Fruit fly (Drosophila melanogaster): ENCODE measurements around the gene CG4259.

Gene CG4259

dm6 chr2L:2163568-2163953 lies 34.5 kb upstream of the CG4259 start:
- TF ChIP-seq sv (GFP tag; optimal IDR thresholded peaks at IDR 0.05): peak; percentile 73
- TF ChIP-seq Vsx2 (GFP tag; optimal IDR thresholded peaks at IDR 0.05; ENCODE audit: partially characterized antibody): peak; percentile 53
- peak; percentile 71 for TF ChIP-seq CG9705 (GFP tag; optimal IDR thresholded peaks at IDR 0.05)
- TF ChIP-seq Mio (GFP tag; optimal IDR thresholded peaks at IDR 0.05): peak; percentile 34
- TF ChIP-seq sage (GFP tag; optimal IDR thresholded peaks at IDR 0.05): peak; percentile 62
- peak; percentile 88 for TF ChIP-seq OdsH (GFP tag; optimal IDR thresholded peaks at IDR 0.05)
- no peak for TF ChIP-seq lola (GFP tag; optimal IDR thresholded peaks at IDR 0.05)
- peak; percentile 32 for TF ChIP-seq Dif (GFP tag; optimal IDR thresholded peaks at IDR 0.05; ENCODE audit: partially characterized antibody)
- TF ChIP-seq foxo (GFP tag; optimal IDR thresholded peaks at IDR 0.05): peak; percentile 87 to 92
- peak; percentile 93 for TF ChIP-seq Sp1 (GFP tag; optimal IDR thresholded peaks at IDR 0.05)
- peak; percentile 87 for TF ChIP-seq Jra (GFP tag; optimal IDR thresholded peaks at IDR 0.05)
- TF ChIP-seq br (GFP tag; optimal IDR thresholded peaks at IDR 0.05): peak; percentile 97
- TF ChIP-seq CG32264 (GFP tag; optimal IDR thresholded peaks at IDR 0.05): peak; percentile 68
- TF ChIP-seq GATAd (GFP tag; optimal IDR thresholded peaks at IDR 0.05): no peak
- TF ChIP-seq ey (GFP tag; optimal IDR thresholded peaks at IDR 0.05): peak; percentile 93
- peak; percentile 95 for TF ChIP-seq psq (GFP tag; optimal IDR thresholded peaks at IDR 0.05)
- TF ChIP-seq usp (GFP tag; optimal IDR thresholded peaks at IDR 0.05): no peak
- peak; percentile 86 for TF ChIP-seq rgr (GFP tag; optimal IDR thresholded peaks at IDR 0.05)
- TF ChIP-seq Hnf4 (GFP tag; optimal IDR thresholded peaks at IDR 0.05): peak; percentile 77
- no peak for TF ChIP-seq pan (optimal IDR thresholded peaks at IDR 0.05)
- no peak for TF ChIP-seq Dfd (GFP tag; optimal IDR thresholded peaks at IDR 0.05)
- TF ChIP-seq dmrt93B (GFP tag; optimal IDR thresholded peaks at IDR 0.05): peak; percentile 86
- TF ChIP-seq dsf (GFP tag; optimal IDR thresholded peaks at IDR 0.05; ENCODE audit: borderline replicate concordance): peak; percentile 61
- TF ChIP-seq h (GFP tag; optimal IDR thresholded peaks at IDR 0.05): peak; percentile 93
- TF ChIP-seq dl (GFP tag; optimal IDR thresholded peaks at IDR 0.05; ENCODE audit: insufficient read depth in 1 of 2, partially characterized antibody in 2 of 2): peak in 1 of 2 experiments; percentile 57
- peak; percentile 63 for TF ChIP-seq brk (GFP tag; optimal IDR thresholded peaks at IDR 0.05)
- TF ChIP-seq woc (GFP tag; optimal IDR thresholded peaks at IDR 0.05): peak; percentile 94
- TF ChIP-seq Rel (GFP tag; optimal IDR thresholded peaks at IDR 0.05): peak; percentile 67
- TF ChIP-seq Rel (tag; optimal IDR thresholded peaks at IDR 0.05): peak; percentile 71
- peak; percentile 92 for TF ChIP-seq HLH106 (tag; optimal IDR thresholded peaks at IDR 0.05)
- peak; percentile 85 for TF ChIP-seq jim (GFP tag; optimal IDR thresholded peaks at IDR 0.05)
- peak; percentile 72 for TF ChIP-seq Hr83 (GFP tag; optimal IDR thresholded peaks at IDR 0.05; ENCODE audit: poor library complexity, severe bottlenecking)
- no peak for TF ChIP-seq CrebA (GFP tag; optimal IDR thresholded peaks at IDR 0.05; ENCODE audit: borderline replicate concordance)
- TF ChIP-seq fru (GFP tag; optimal IDR thresholded peaks at IDR 0.05): peak; percentile 97
- TF ChIP-seq N (GFP tag; optimal IDR thresholded peaks at IDR 0.05): no peak
- TF ChIP-seq Hr78 (GFP tag; optimal IDR thresholded peaks at IDR 0.05): no peak

- TF ChIP-seq usp (GFP tag; optimal IDR thresholded peaks at IDR 0.05) (no peak), dmrt93B (GFP tag; optimal IDR thresholded peaks at IDR 0.05) (no peak), OdsH (GFP tag; optimal IDR thresholded peaks at IDR 0.05) (peak; percentile 63), Dif (GFP tag; optimal IDR thresholded peaks at IDR 0.05; ENCODE audit: partially characterized antibody) (peak; percentile 85), pan (optimal IDR thresholded peaks at IDR 0.05) (no peak), CG9705 (GFP tag; optimal IDR thresholded peaks at IDR 0.05) (no peak), br (GFP tag; optimal IDR thresholded peaks at IDR 0.05) (no peak), dl (GFP tag; optimal IDR thresholded peaks at IDR 0.05; ENCODE audit: insufficient read depth in 1 of 2, partially characterized antibody in 2 of 2) (peak; percentile 52 to 79), dsf (GFP tag; optimal IDR thresholded peaks at IDR 0.05; ENCODE audit: borderline replicate concordance) (no peak), rgr (GFP tag; optimal IDR thresholded peaks at IDR 0.05) (peak; percentile 2), Vsx2 (GFP tag; optimal IDR thresholded peaks at IDR 0.05; ENCODE audit: partially characterized antibody) (peak; percentile 32), ey (GFP tag; optimal IDR thresholded peaks at IDR 0.05) (peak; percentile 20), fru (GFP tag; optimal IDR thresholded peaks at IDR 0.05) (peak; percentile 45), Hnf4 (GFP tag; optimal IDR thresholded peaks at IDR 0.05) (no peak), woc (GFP tag; optimal IDR thresholded peaks at IDR 0.05) (no peak), jim (GFP tag; optimal IDR thresholded peaks at IDR 0.05) (no peak), brk (GFP tag; optimal IDR thresholded peaks at IDR 0.05) (no peak), Myc (optimal IDR thresholded peaks at IDR 0.05) (no peak), Hr78 (GFP tag; optimal IDR thresholded peaks at IDR 0.05) (no peak), sage (GFP tag; optimal IDR thresholded peaks at IDR 0.05) (no peak), foxo (GFP tag; optimal IDR thresholded peaks at IDR 0.05) (no peak), CG32264 (GFP tag; optimal IDR thresholded peaks at IDR 0.05) (no peak), h (GFP tag; optimal IDR thresholded peaks at IDR 0.05) (no peak)
Measured at dm6 chr2L:2162729-2163567, 33.9 kb upstream of the CG4259 start.

Measured in whole organism, wandering third instar larva.